Worm (Caenorhabditis elegans) whole organism, young adult: ENCODE data around the gene fbxa-208.

ENCODE experiments used
- ceh-27 ChIP-seq: fragments of 200-800 bp; sonication (Bioruptor generic); optimal IDR thresholded peaks from 2 replicates; lab custom pipeline; 2018; ENCODE audit warnings: mild to moderate bottlenecking, missing genetic modification characterization, moderate library complexity, missing compliant biosample characterization
- ceh-91 ChIP-seq: fragments of 200-800 bp; sonication (Bioruptor generic); IDR thresholded peaks from 2 replicates; pipeline ENCODE4 v1.3.6; 2022; ENCODE audit warnings: missing genetic modification reagents, missing genetic modification characterization, missing compliant biosample characterization
- pha-4 ChIP-seq: fragments of 150-350 bp; sonication (generic microtip); optimal IDR thresholded peaks from 2 replicates; lab custom pipeline; 2014; ENCODE audit warnings: missing biosample characterization, missing genetic modification reagents, missing genetic modification characterization
- snpc-4 ChIP-seq, 5 experiments: fragments of 150-350 bp in 1 of 5; sonication (generic microtip) in 4 of 5; optimal IDR thresholded peaks; 2 replicates each; lab custom pipeline; 2014 to 2018; ENCODE audit warnings: missing genetic modification characterization in 5 of 5, missing biosample characterization in 3 of 5, antibody characterized with exemption in 2 of 5, mild to moderate bottlenecking in 2 of 5, missing compliant biosample characterization in 2 of 5, missing genotype in 2 of 5, moderate library complexity in 2 of 5, missing genetic modification reagents in 1 of 5
- ztf-26 ChIP-seq: sonication (generic microtip); optimal IDR thresholded peaks from 2 replicates; lab custom pipeline; 2017; ENCODE audit warnings: missing genetic modification characterization, missing compliant biosample characterization

DNA sequence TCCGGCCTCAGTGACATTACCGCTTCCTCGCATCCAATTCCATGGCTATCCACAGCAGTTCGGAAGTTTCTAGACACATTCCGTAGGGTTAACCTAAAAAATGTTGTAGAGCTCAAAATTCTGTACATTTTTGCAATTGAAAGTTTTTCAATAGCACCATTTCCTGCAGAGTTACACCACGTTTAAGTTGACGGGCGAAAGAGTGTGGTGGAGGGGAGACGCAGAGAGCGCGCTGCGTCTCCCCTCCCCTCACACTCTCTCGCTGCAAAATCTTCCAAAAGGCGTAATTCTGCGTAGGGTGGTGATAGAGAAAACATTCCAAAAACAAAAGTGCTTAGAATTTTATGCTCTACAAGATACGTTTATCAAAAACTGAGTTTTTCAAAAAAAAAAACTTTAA is 8.3 kb upstream of the fbxa-208 start:
- no peak for TF ChIP-seq snpc-4 (GFP tag; optimal IDR thresholded peaks at IDR 0.05; lab: Kevin White, UChicago)
- no peak for TF ChIP-seq snpc-4 (tag; optimal IDR thresholded peaks at IDR 0.05; lab: Kevin White, UChicago)
- TF ChIP-seq pha-4 = no peak
- TF ChIP-seq ceh-27 = no peak
- TF ChIP-seq ceh-91 = no peak
- no peak for TF ChIP-seq ztf-26 (tag; lab: Kevin White, UChicago)
